Worm (Caenorhabditis elegans) whole organism, L2 larva: ENCODE measurements around the gene reps-1.

Source experiments
- ZK546.5 ChIP-seq: sonication (generic microtip); optimal IDR thresholded peaks from 2 replicates; lab custom pipeline; 2017; ENCODE audit warnings: missing biosample characterization, missing genetic modification characterization
- aly-2 ChIP-seq: fragments of 150-350 bp; optimal IDR thresholded peaks from 2 replicates; lab custom pipeline; 2014; ENCODE audit warnings: missing biosample characterization, missing genetic modification characterization
- ceh-82 ChIP-seq: fragments of 150-350 bp; optimal IDR thresholded peaks from 2 replicates; lab custom pipeline; 2014; ENCODE audit warnings: missing biosample characterization, missing genetic modification characterization
- crh-2 ChIP-seq: sonication (generic microtip); optimal IDR thresholded peaks from 2 replicates; lab custom pipeline; 2017; ENCODE audit warnings: missing biosample characterization, missing genetic modification characterization
- egl-27 ChIP-seq: sonication (generic microtip); optimal IDR thresholded peaks from 3 replicates; lab custom pipeline; 2017; ENCODE audit warnings: missing biosample characterization, missing genetic modification reagents, missing genetic modification characterization
- elt-3 ChIP-seq: sonication (generic microtip); optimal IDR thresholded peaks from 2 replicates; lab custom pipeline; 2017; ENCODE audit warnings: missing biosample characterization, missing genetic modification characterization
- fos-1 ChIP-seq: fragments of 150-350 bp; optimal IDR thresholded peaks from 2 replicates; lab custom pipeline; 2014; ENCODE audit warnings: missing biosample characterization, missing genetic modification characterization
- gmeb-1 ChIP-seq: fragments of 150-350 bp; optimal IDR thresholded peaks from 2 replicates; lab custom pipeline; 2014; ENCODE audit warnings: missing biosample characterization, missing genetic modification characterization
- lin-11 ChIP-seq: fragments of 150-350 bp; sonication (generic microtip); optimal IDR thresholded peaks from 2 replicates; lab custom pipeline; 2014; ENCODE audit warnings: missing biosample characterization, missing genetic modification characterization, inconsistent platforms, mixed read lengths
- lin-13 ChIP-seq: fragments of 150-350 bp; optimal IDR thresholded peaks from 2 replicates; lab custom pipeline; 2014; ENCODE audit warnings: missing biosample characterization, missing genetic modification reagents, missing genetic modification characterization
- lin-39 ChIP-seq: fragments of 150-350 bp; optimal IDR thresholded peaks from 2 replicates; lab custom pipeline; 2014; ENCODE audit warnings: missing biosample characterization, missing genetic modification reagents, missing genetic modification characterization
- lsy-2 ChIP-seq, 2 experiments: fragments of 150-350 bp in 1 of 2; sonication (generic microtip) in 1 of 2; optimal IDR thresholded peaks; 2 replicates each; lab custom pipeline; 2014 to 2017; ENCODE audit warnings: missing biosample characterization in 2 of 2, missing genetic modification characterization in 2 of 2
- nhr-11 ChIP-seq: fragments of 150-350 bp; optimal IDR thresholded peaks from 2 replicates; lab custom pipeline; 2014; ENCODE audit warnings: missing biosample characterization, missing genetic modification characterization
- nhr-129 ChIP-seq: fragments of 150-350 bp; optimal IDR thresholded peaks from 2 replicates; lab custom pipeline; 2014; ENCODE audit warnings: missing biosample characterization, missing genetic modification characterization
- nhr-237 ChIP-seq: fragments of 150-350 bp; optimal IDR thresholded peaks from 2 replicates; lab custom pipeline; 2014; ENCODE audit warnings: missing biosample characterization, missing genetic modification characterization
- nhr-25 ChIP-seq: fragments of 150-350 bp; sonication (generic microtip); optimal IDR thresholded peaks from 3 replicates; lab custom pipeline; 2014; ENCODE audit warnings: missing biosample characterization, missing genetic modification characterization
- skn-1 ChIP-seq: sonication (generic microtip); optimal IDR thresholded peaks from 2 replicates; lab custom pipeline; 2017; ENCODE audit warnings: missing biosample characterization, missing genetic modification characterization
- sma-3 ChIP-seq: sonication (generic microtip); optimal IDR thresholded peaks from 2 replicates; lab custom pipeline; 2016; ENCODE audit warnings: missing genetic modification reagents, missing genetic modification characterization, missing compliant biosample characterization
- sma-9 ChIP-seq, 2 experiments: fragments of 150-350 bp in 1 of 2; sonication (generic microtip) in 1 of 2; optimal IDR thresholded peaks; 2 replicates each; lab custom pipeline; 2014 to 2016; ENCODE audit warnings: missing genetic modification characterization in 2 of 2, mild to moderate bottlenecking in 1 of 2, missing biosample characterization in 1 of 2, missing compliant biosample characterization in 1 of 2, missing genetic modification reagents in 1 of 2, moderate library complexity in 1 of 2
- snpc-4 ChIP-seq: fragments of 150-350 bp; optimal IDR thresholded peaks from 2 replicates; lab custom pipeline; 2014; ENCODE audit warnings: missing biosample characterization, missing genetic modification characterization
- unc-55 ChIP-seq: fragments of 150-350 bp; sonication (generic microtip); optimal IDR thresholded peaks from 3 replicates; lab custom pipeline; 2014; ENCODE audit warnings: missing biosample characterization, missing genetic modification reagents, missing genetic modification characterization
- unc-62 ChIP-seq: fragments of 150-350 bp; optimal IDR thresholded peaks from 2 replicates; lab custom pipeline; 2014; ENCODE audit warnings: missing biosample characterization, missing genetic modification reagents, missing genetic modification characterization
- ztf-4 ChIP-seq: fragments of 150-350 bp; optimal IDR thresholded peaks from 2 replicates; lab custom pipeline; 2014; ENCODE audit warnings: missing biosample characterization, missing genetic modification characterization

The reps-1 gene

ce11 chrV:18960072-18960471 is 30.2 kb downstream of the reps-1 start, which contains the start of gene ztf-20:
Gene ztf-20 (minus strand): TSS chrV:18960172.
- TF ChIP-seq lin-11 (no peak), snpc-4 (tag; lab: Kevin White, UChicago) (no peak), nhr-25 (tag; lab: Kevin White, UChicago) (no peak), nhr-11 (tag; lab: Kevin White, UChicago) (no peak), unc-55 (no peak), lin-13 (GFP tag; lab: Kevin White, UChicago) (no peak), lin-39 (tag; lab: Kevin White, UChicago) (no peak), nhr-129 (tag; lab: Kevin White, UChicago) (no peak), elt-3 (tag; lab: Kevin White, UChicago) (no peak)

ce11 chrV:18957267-18957843 is 32.9 kb downstream of the reps-1 start, which contains the start of gene hrg-10:
Gene hrg-10 (minus strand): TSS chrV:18957317.
- peak; percentile 12 for TF ChIP-seq fos-1 (tag; lab: Kevin White, UChicago)
- TF ChIP-seq crh-2 (tag; lab: Kevin White, UChicago) = no peak
- TF ChIP-seq skn-1 (tag; lab: Kevin White, UChicago) = peak; percentile 15
- no peak for TF ChIP-seq unc-55
- no peak for TF ChIP-seq egl-27 (tag; lab: Kevin White, UChicago)

ce11 chrV:18940341-18940740 is 50.0 kb downstream of the reps-1 start, which contains the start of gene Y80D3A.8:
Gene Y80D3A.8 (plus strand): TSS chrV:18940641.
- TF ChIP-seq elt-3 (tag; lab: Kevin White, UChicago) (no peak), sma-3 (no peak)
- TF ChIP-seq, all 48 proteins: peak for 0

- no peak for TF ChIP-seq nhr-129 (tag; lab: Kevin White, UChicago)
- TF ChIP-seq unc-55 = no peak
- TF ChIP-seq unc-62 (GFP tag; lab: Kevin White, UChicago) = no peak
- no peak for TF ChIP-seq nhr-237 (tag; lab: Kevin White, UChicago)
- no peak for TF ChIP-seq gmeb-1 (tag; lab: Kevin White, UChicago)
- no peak for TF ChIP-seq ceh-82
- no peak for TF ChIP-seq sma-9 (GFP tag; optimal IDR thresholded peaks at IDR 0.05; lab: Kevin White, UChicago)
- no peak for TF ChIP-seq sma-9 (tag; optimal IDR thresholded peaks at IDR 0.05; lab: Kevin White, UChicago)
- no peak for TF ChIP-seq ZK546.5 (tag; lab: Kevin White, UChicago)
- TF ChIP-seq lin-39 (tag; lab: Kevin White, UChicago) = no peak
- TF ChIP-seq lsy-2 (tag; optimal IDR thresholded peaks at IDR 0.05; lab: Kevin White, UChicago) = no peak
- no peak for TF ChIP-seq ztf-4
- no peak for TF ChIP-seq egl-27 (tag; lab: Kevin White, UChicago)
- no peak for TF ChIP-seq aly-2 (tag; lab: Kevin White, UChicago)
- TF ChIP-seq snpc-4 (tag; lab: Kevin White, UChicago) = no peak
Measured at ce11 chrV:18937578-18937977, 52.7 kb downstream of the reps-1 start.
